Fruit fly (Drosophila melanogaster): ENCODE data around the gene CG12012.

DNA sequence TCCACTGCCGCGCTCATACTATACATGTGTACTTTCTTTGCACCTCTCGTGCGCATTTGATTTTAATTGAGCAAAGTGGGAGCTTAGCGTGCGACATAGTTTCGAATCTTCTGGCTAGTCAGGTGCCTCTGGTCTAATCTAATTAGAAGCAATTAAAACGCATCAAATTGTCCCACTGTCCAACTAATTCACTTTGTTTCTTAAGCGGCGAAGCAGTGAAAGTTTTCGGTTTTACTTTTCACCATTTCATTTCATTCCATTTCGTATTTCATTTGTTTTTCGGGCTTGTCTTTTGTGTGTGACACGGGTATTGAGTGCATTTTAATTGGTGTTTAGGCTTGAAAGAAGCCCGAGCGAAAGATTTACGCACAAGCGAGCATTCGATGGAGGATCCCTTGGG lies 24.0 kb upstream of the CG12012 start:
- TF ChIP-seq Hr78 (GFP tag; optimal IDR thresholded peaks at IDR 0.05), result no peak
- TF ChIP-seq OdsH (GFP tag; optimal IDR thresholded peaks at IDR 0.05), result no peak
- no peak for TF ChIP-seq tai (GFP tag; optimal IDR thresholded peaks at IDR 0.05)
- TF ChIP-seq Mio (GFP tag; optimal IDR thresholded peaks at IDR 0.05), result no peak
- TF ChIP-seq dl (GFP tag; optimal IDR thresholded peaks at IDR 0.05; ENCODE audit: insufficient read depth in 1 of 2, partially characterized antibody in 2 of 2), result no peak
- no peak for TF ChIP-seq sv (GFP tag; optimal IDR thresholded peaks at IDR 0.05)
- TF ChIP-seq foxo (GFP tag; optimal IDR thresholded peaks at IDR 0.05), result no peak
- no peak for TF ChIP-seq h (GFP tag; optimal IDR thresholded peaks at IDR 0.05)
- TF ChIP-seq Myc (optimal IDR thresholded peaks at IDR 0.05), result no peak
- TF ChIP-seq Hr83 (GFP tag; optimal IDR thresholded peaks at IDR 0.05; ENCODE audit: poor library complexity, severe bottlenecking), result no peak
- no peak for TF ChIP-seq psq (GFP tag; optimal IDR thresholded peaks at IDR 0.05)
- no peak for TF ChIP-seq ey (GFP tag; optimal IDR thresholded peaks at IDR 0.05)
